Worm (Caenorhabditis elegans) whole organism, L1 larva: ENCODE results near the gene zip-2.
A peak's percentile ranks its signal among the peaks of the same experiment; 100 is the strongest.

Experiments used
- C16A3.4 ChIP-seq: fragments of 150-350 bp; optimal IDR thresholded peaks from 2 replicates; lab custom pipeline; 2014; ENCODE audit warnings: missing biosample characterization, missing genetic modification characterization
- C34B4.2 ChIP-seq: sonication (generic microtip); optimal IDR thresholded peaks from 2 replicates; lab custom pipeline; 2017; ENCODE audit warnings: mild to moderate bottlenecking, missing genetic modification characterization, missing compliant biosample characterization
- Y116A8C.19 ChIP-seq: sonication (generic microtip); optimal IDR thresholded peaks from 2 replicates; lab custom pipeline; 2016; ENCODE audit warnings: missing compliant biosample characterization, missing genetic modification characterization, borderline replicate concordance
- alr-1 ChIP-seq: fragments of 200-800 bp; sonication (Bioruptor generic); optimal IDR thresholded peaks from 2 replicates; lab custom pipeline; 2018; ENCODE audit warnings: borderline replicate concordance, mild to moderate bottlenecking, missing genetic modification characterization, missing compliant biosample characterization
- blmp-1 ChIP-seq: fragments of 150-350 bp; optimal IDR thresholded peaks from 2 replicates; lab custom pipeline; 2014; ENCODE audit warnings: missing biosample characterization, missing genetic modification characterization
- ceh-90 ChIP-seq: sonication (generic microtip); optimal IDR thresholded peaks from 2 replicates; lab custom pipeline; 2016; ENCODE audit warnings: missing genetic modification characterization, missing compliant biosample characterization
- dpl-1 ChIP-seq, 3 experiments: fragments of 150-350 bp in 2 of 3; sonication (generic microtip) in 1 of 3; optimal IDR thresholded peaks; 2 replicates each; lab custom pipeline; 2014 to 2017; ENCODE audit warnings: missing biosample characterization in 3 of 3, missing genetic modification characterization in 3 of 3, missing genetic modification reagents in 3 of 3
- dsc-1 ChIP-seq: sonication (generic microtip); optimal IDR thresholded peaks from 2 replicates; lab custom pipeline; 2016; ENCODE audit warnings: mild to moderate bottlenecking, missing genetic modification characterization, missing compliant biosample characterization
- efl-1 ChIP-seq, 4 experiments: fragments of 150-350 bp; optimal IDR thresholded peaks in 3 of 4; peaks in 1 of 4; 1 replicate in 1 of 4; 2 replicates in 3 of 4; lab custom pipeline; 2014; ENCODE audit warnings: missing biosample characterization in 2 of 4, missing genetic modification characterization in 2 of 4, missing genetic modification reagents in 2 of 4
- efl-3 ChIP-seq: fragments of 200-800 bp; sonication (Bioruptor generic); optimal IDR thresholded peaks from 2 replicates; lab custom pipeline; 2018; ENCODE audit warnings: mild to moderate bottlenecking, missing genetic modification characterization, missing compliant biosample characterization
- egl-13 ChIP-seq: sonication (generic microtip); optimal IDR thresholded peaks from 2 replicates; lab custom pipeline; 2016; ENCODE audit warnings: missing genotype, missing genetic modification reagents, missing genetic modification characterization, missing compliant biosample characterization
- elt-2 ChIP-seq: sonication (generic microtip); optimal IDR thresholded peaks from 2 replicates; lab custom pipeline; 2016; ENCODE audit warnings: missing genetic modification characterization, mild to moderate bottlenecking, inconsistent platforms, missing compliant biosample characterization, missing genetic modification reagents
- elt-3 ChIP-seq, 6 experiments: fragments of 150-350 bp in 1 of 6; sonication (generic microtip); optimal IDR thresholded peaks; 2 replicates each; lab custom pipeline; 2017 to 2018; ENCODE audit warnings: missing biosample characterization in 6 of 6, missing genetic modification characterization in 6 of 6, inconsistent platforms in 1 of 6
- ets-5 ChIP-seq: fragments of 200-800 bp; sonication (Bioruptor generic); IDR thresholded peaks from 2 replicates; pipeline ENCODE4 v1.3.6; 2022; ENCODE audit warnings: missing genetic modification characterization, missing compliant biosample characterization
- fkh-10 ChIP-seq: sonication (generic microtip); optimal IDR thresholded peaks from 2 replicates; lab custom pipeline; 2017; ENCODE audit warnings: missing biosample characterization, missing genetic modification reagents, missing genetic modification characterization
- fkh-8 ChIP-seq: sonication (generic microtip); optimal IDR thresholded peaks from 2 replicates; lab custom pipeline; 2016; ENCODE audit warnings: mild to moderate bottlenecking, missing genetic modification characterization, missing compliant biosample characterization
- fos-1 ChIP-seq: fragments of 150-350 bp; optimal IDR thresholded peaks from 2 replicates; lab custom pipeline; 2014; ENCODE audit warnings: missing biosample characterization, missing genetic modification characterization
- grh-1 ChIP-seq: fragments of 200-800 bp; sonication (Bioruptor generic); IDR thresholded peaks from 2 replicates; pipeline ENCODE4 v1.3.6; 2022; ENCODE audit warnings: missing genetic modification reagents, missing genetic modification characterization, missing compliant biosample characterization
- isw-1 ChIP-seq: fragments of 200-800 bp; sonication (Bioruptor generic); IDR thresholded peaks from 2 replicates; pipeline ENCODE4 v1.3.6; 2022; ENCODE audit warnings: missing genetic modification characterization, missing compliant biosample characterization
- jun-1 ChIP-seq: fragments of 150-350 bp; optimal IDR thresholded peaks from 2 replicates; lab custom pipeline; 2014; ENCODE audit warnings: missing biosample characterization, missing genetic modification reagents, missing genetic modification characterization
- lin-13 ChIP-seq: fragments of 150-350 bp; optimal IDR thresholded peaks from 2 replicates; lab custom pipeline; 2014; ENCODE audit warnings: missing biosample characterization, missing genetic modification reagents, missing genetic modification characterization
- lin-14 ChIP-seq: fragments of 200-800 bp; sonication (Bioruptor generic); optimal IDR thresholded peaks from 2 replicates; lab custom pipeline; 2018; ENCODE audit warnings: mild to moderate bottlenecking, missing genetic modification characterization, moderate library complexity, missing compliant biosample characterization
- lin-15B ChIP-seq: fragments of 150-350 bp; sonication (generic microtip); optimal IDR thresholded peaks from 3 replicates; lab custom pipeline; 2014; ENCODE audit warnings: missing biosample characterization, missing genetic modification characterization
- lin-35 ChIP-seq, 2 experiments: fragments of 150-350 bp; optimal IDR thresholded peaks; 2 replicates each; lab custom pipeline; 2014; ENCODE audit warnings: missing biosample characterization in 2 of 2, missing genetic modification characterization in 2 of 2, missing genetic modification reagents in 2 of 2
- lir-3 ChIP-seq: sonication (generic microtip); optimal IDR thresholded peaks from 2 replicates; lab custom pipeline; 2016; ENCODE audit warnings: mild to moderate bottlenecking, missing genetic modification characterization, moderate library complexity, missing compliant biosample characterization; ENCODE audit not compliant: poor library complexity
- lsy-2 ChIP-seq, 2 experiments: fragments of 150-350 bp; optimal IDR thresholded peaks; 2 replicates each; lab custom pipeline; 2014; ENCODE audit warnings: missing biosample characterization in 2 of 2, missing genetic modification characterization in 2 of 2
- mdl-1 ChIP-seq, 2 experiments: fragments of 150-350 bp; optimal IDR thresholded peaks; 2 replicates each; lab custom pipeline; 2014 to 2017; ENCODE audit warnings: missing biosample characterization in 2 of 2, missing genetic modification characterization in 2 of 2, inconsistent platforms in 1 of 2
- mef-2 ChIP-seq: fragments of 150-350 bp; optimal IDR thresholded peaks from 2 replicates; lab custom pipeline; 2014; ENCODE audit warnings: missing biosample characterization, missing genetic modification characterization
- nhr-12 ChIP-seq: sonication (generic microtip); optimal IDR thresholded peaks from 2 replicates; lab custom pipeline; 2017; ENCODE audit warnings: missing biosample characterization, missing genetic modification characterization
- nhr-20 ChIP-seq: sonication (generic microtip); optimal IDR thresholded peaks from 2 replicates; lab custom pipeline; 2016; ENCODE audit warnings: mild to moderate bottlenecking, missing genetic modification characterization, missing compliant biosample characterization
- nhr-47 ChIP-seq: sonication (generic microtip); optimal IDR thresholded peaks from 2 replicates; lab custom pipeline; 2016; ENCODE audit warnings: mild to moderate bottlenecking, missing genetic modification characterization, moderate library complexity, missing compliant biosample characterization
- nhr-71 ChIP-seq: sonication (generic microtip); optimal IDR thresholded peaks from 2 replicates; lab custom pipeline; 2016; ENCODE audit warnings: mild to moderate bottlenecking, missing genetic modification characterization, moderate library complexity, missing compliant biosample characterization
- nhr-90 ChIP-seq: sonication (generic microtip); optimal IDR thresholded peaks from 2 replicates; lab custom pipeline; 2016; ENCODE audit warnings: mild to moderate bottlenecking, missing genetic modification characterization, missing compliant biosample characterization; ENCODE audit not compliant: poor library complexity
- pqm-1 ChIP-seq: sonication (generic microtip); optimal IDR thresholded peaks from 3 replicates; lab custom pipeline; 2017; ENCODE audit warnings: missing biosample characterization, missing genetic modification characterization
- skn-1 ChIP-seq: fragments of 150-350 bp; optimal IDR thresholded peaks from 2 replicates; lab custom pipeline; 2014; ENCODE audit warnings: missing biosample characterization, missing genetic modification characterization
- snu-23 ChIP-seq: sonication (generic microtip); optimal IDR thresholded peaks from 2 replicates; lab custom pipeline; 2016; ENCODE audit warnings: missing genetic modification characterization, missing compliant biosample characterization
- tbx-2 ChIP-seq: sonication (generic microtip); optimal IDR thresholded peaks from 2 replicates; lab custom pipeline; 2016; ENCODE audit warnings: missing genetic modification characterization, missing compliant biosample characterization
- tlp-1 ChIP-seq: fragments of 150-350 bp; optimal IDR thresholded peaks from 2 replicates; lab custom pipeline; 2014; ENCODE audit warnings: missing biosample characterization, missing genetic modification characterization
- unc-130 ChIP-seq: fragments of 150-350 bp; optimal IDR thresholded peaks from 2 replicates; lab custom pipeline; 2017; ENCODE audit warnings: missing biosample characterization, missing genetic modification characterization, inconsistent platforms
- unc-98 ChIP-seq: fragments of 200-800 bp; sonication (Bioruptor generic); IDR thresholded peaks from 2 replicates; pipeline ENCODE4 v1.3.6; 2022; ENCODE audit warnings: missing genetic modification characterization, missing compliant biosample characterization
- zag-1 ChIP-seq: fragments of 150-350 bp; optimal IDR thresholded peaks from 2 replicates; lab custom pipeline; 2014; ENCODE audit warnings: missing biosample characterization, missing genetic modification characterization

Gene zip-2

ce11 chrIII:832855-833504, at the start of gene zip-2:
Gene zip-2 (plus strand): TSS chrIII:832982.
- no peak for TF ChIP-seq dsc-1 (tag; lab: Kevin White, UChicago)
- TF ChIP-seq nhr-71: peak; percentile 52
- TF ChIP-seq nhr-47: peak; percentile 5
- no peak for TF ChIP-seq tbx-2
- TF ChIP-seq fkh-10: no peak
- TF ChIP-seq nhr-12 (tag; lab: Kevin White, UChicago): no peak
- no peak for TF ChIP-seq ets-5 (GFP tag; lab: Robert Waterston, UW)
- TF ChIP-seq pqm-1 (tag; lab: Kevin White, UChicago): peak; percentile 43
- no peak for TF ChIP-seq zag-1
- peak; percentile 2 for TF ChIP-seq mef-2 (tag; lab: Kevin White, UChicago)
- peak; percentile 60 for TF ChIP-seq lin-14 (GFP tag; lab: Kevin White, UChicago)
- peak; percentile 36 for TF ChIP-seq snu-23 (GFP tag; lab: Kevin White, UChicago)
- no peak for TF ChIP-seq egl-13 (tag; lab: Kevin White, UChicago)
- TF ChIP-seq lsy-2 (tag; optimal IDR thresholded peaks at IDR 0.05; lab: Kevin White, UChicago): peak in 1 of 2 experiments; percentile 9
- TF ChIP-seq fkh-8 (tag; lab: Kevin White, UChicago): peak; percentile 65
- TF ChIP-seq efl-3 (GFP tag; lab: Kevin White, UChicago): no peak
- TF ChIP-seq lin-15B (tag; lab: Kevin White, UChicago): no peak
- TF ChIP-seq lir-3: peak; percentile 7
- TF ChIP-seq unc-98 (GFP tag; lab: Robert Waterston, UW): no peak
- TF ChIP-seq C16A3.4: peak; percentile 19
- TF ChIP-seq fos-1: no peak
- TF ChIP-seq Y116A8C.19: no peak
- peak in 1 of 2 experiments; percentile 48 for TF ChIP-seq lin-35 (GFP tag; optimal IDR thresholded peaks at IDR 0.05; lab: Kevin White, UChicago)
- TF ChIP-seq jun-1 (tag; lab: Kevin White, UChicago): peak; percentile 11
- no peak for TF ChIP-seq grh-1 (GFP tag; lab: Robert Waterston, UW)
- no peak for TF ChIP-seq efl-1 (optimal IDR thresholded peaks at IDR 0.05; lab: Kevin White, UChicago)
- peak in 1 of 2 experiments; percentile 90 for TF ChIP-seq efl-1 (GFP tag; optimal IDR thresholded peaks at IDR 0.05 in 1 of 2; lab: Kevin White, UChicago)
- TF ChIP-seq mdl-1 (tag; optimal IDR thresholded peaks at IDR 0.05; lab: Kevin White, UChicago): peak in 1 of 2 experiments; percentile 19
- TF ChIP-seq ceh-90 (tag; lab: Kevin White, UChicago): no peak
- TF ChIP-seq elt-3 (tag; optimal IDR thresholded peaks at IDR 0.05; lab: Kevin White, UChicago): peak in 2 of 6 experiments; percentile 54 to 74
- no peak for TF ChIP-seq tlp-1
- TF ChIP-seq blmp-1 (tag; lab: Kevin White, UChicago): peak; percentile 39
- TF ChIP-seq alr-1 (tag; lab: Kevin White, UChicago): peak; percentile 99
- no peak for TF ChIP-seq C34B4.2 (tag; lab: Kevin White, UChicago)
- TF ChIP-seq dpl-1 (GFP tag; optimal IDR thresholded peaks at IDR 0.05; lab: Kevin White, UChicago): peak in 1 of 3 experiments; percentile 18
- TF ChIP-seq unc-130: no peak
- TF ChIP-seq skn-1 (tag; lab: Kevin White, UChicago): no peak
- no peak for TF ChIP-seq isw-1 (GFP tag; lab: Robert Waterston, UW)
- peak; percentile 50 for TF ChIP-seq nhr-90 (tag; lab: Kevin White, UChicago)
- no peak for TF ChIP-seq lin-13 (GFP tag; lab: Kevin White, UChicago)
- peak; percentile 72 for TF ChIP-seq nhr-20 (tag; lab: Kevin White, UChicago)
- TF ChIP-seq elt-2 (tag; lab: Kevin White, UChicago): peak; percentile 66
